Worm (Caenorhabditis elegans) whole organism, L2 larva: ENCODE measurements around the gene swsn-4.

ENCODE experiments used
- C34F6.9 ChIP-seq: fragments of 150-350 bp; optimal IDR thresholded peaks from 2 replicates; lab custom pipeline; 2014; ENCODE audit warnings: missing biosample characterization, missing genetic modification characterization
- F13H6.1 ChIP-seq: sonication (generic microtip); optimal IDR thresholded peaks from 2 replicates; lab custom pipeline; 2016; ENCODE audit warnings: missing genetic modification characterization, missing compliant biosample characterization
- R02D3.7 ChIP-seq: fragments of 150-350 bp; optimal IDR thresholded peaks from 2 replicates; lab custom pipeline; 2014; ENCODE audit warnings: missing biosample characterization, missing genetic modification characterization
- Y55F3AM.14 ChIP-seq: fragments of 200-800 bp; sonication (Bioruptor generic); optimal IDR thresholded peaks from 2 replicates; lab custom pipeline; 2018; ENCODE audit warnings: mild to moderate bottlenecking, missing genetic modification characterization, missing compliant biosample characterization
- ZK546.5 ChIP-seq: sonication (generic microtip); optimal IDR thresholded peaks from 2 replicates; lab custom pipeline; 2017; ENCODE audit warnings: missing biosample characterization, missing genetic modification characterization
- alr-1 ChIP-seq: fragments of 150-350 bp; optimal IDR thresholded peaks from 2 replicates; lab custom pipeline; 2014; ENCODE audit warnings: missing biosample characterization, missing genetic modification characterization
- aly-2 ChIP-seq: fragments of 150-350 bp; optimal IDR thresholded peaks from 2 replicates; lab custom pipeline; 2014; ENCODE audit warnings: missing biosample characterization, missing genetic modification characterization
- ama-1 ChIP-seq: fragments of 150-350 bp; optimal IDR thresholded peaks from 2 replicates; lab custom pipeline; 2018; ENCODE audit warnings: inconsistent platforms
- blmp-1 ChIP-seq: sonication (generic microtip); optimal IDR thresholded peaks from 2 replicates; lab custom pipeline; 2017; ENCODE audit warnings: missing genetic modification characterization, mild to moderate bottlenecking, missing compliant biosample characterization, antibody characterized with exemption, moderate library complexity; ENCODE audit not compliant: insufficient read depth
- ceh-16 ChIP-seq: fragments of 150-350 bp; optimal IDR thresholded peaks from 2 replicates; lab custom pipeline; 2014; ENCODE audit warnings: missing biosample characterization, missing genetic modification characterization
- ceh-82 ChIP-seq: fragments of 150-350 bp; optimal IDR thresholded peaks from 2 replicates; lab custom pipeline; 2014; ENCODE audit warnings: missing biosample characterization, missing genetic modification characterization
- crh-2 ChIP-seq: sonication (generic microtip); optimal IDR thresholded peaks from 2 replicates; lab custom pipeline; 2017; ENCODE audit warnings: missing biosample characterization, missing genetic modification characterization
- dmd-4 ChIP-seq: sonication (generic microtip); optimal IDR thresholded peaks from 2 replicates; lab custom pipeline; 2017; ENCODE audit warnings: missing biosample characterization, missing genetic modification characterization
- egl-27 ChIP-seq: sonication (generic microtip); optimal IDR thresholded peaks from 3 replicates; lab custom pipeline; 2017; ENCODE audit warnings: missing biosample characterization, missing genetic modification reagents, missing genetic modification characterization
- elt-1 ChIP-seq: fragments of 150-350 bp; optimal IDR thresholded peaks from 2 replicates; lab custom pipeline; 2014; ENCODE audit warnings: missing biosample characterization, missing genetic modification characterization
- elt-3 ChIP-seq: sonication (generic microtip); optimal IDR thresholded peaks from 2 replicates; lab custom pipeline; 2017; ENCODE audit warnings: missing biosample characterization, missing genetic modification characterization
- fos-1 ChIP-seq: fragments of 150-350 bp; optimal IDR thresholded peaks from 2 replicates; lab custom pipeline; 2014; ENCODE audit warnings: missing biosample characterization, missing genetic modification characterization
- gmeb-1 ChIP-seq: fragments of 150-350 bp; optimal IDR thresholded peaks from 2 replicates; lab custom pipeline; 2014; ENCODE audit warnings: missing biosample characterization, missing genetic modification characterization
- lin-11 ChIP-seq: fragments of 150-350 bp; sonication (generic microtip); optimal IDR thresholded peaks from 2 replicates; lab custom pipeline; 2014; ENCODE audit warnings: missing biosample characterization, missing genetic modification characterization, inconsistent platforms, mixed read lengths
- lin-13 ChIP-seq: fragments of 150-350 bp; optimal IDR thresholded peaks from 2 replicates; lab custom pipeline; 2014; ENCODE audit warnings: missing biosample characterization, missing genetic modification reagents, missing genetic modification characterization
- lin-39 ChIP-seq: fragments of 150-350 bp; optimal IDR thresholded peaks from 2 replicates; lab custom pipeline; 2014; ENCODE audit warnings: missing biosample characterization, missing genetic modification reagents, missing genetic modification characterization
- lsy-2 ChIP-seq, 2 experiments: fragments of 150-350 bp in 1 of 2; sonication (generic microtip) in 1 of 2; optimal IDR thresholded peaks; 2 replicates each; lab custom pipeline; 2014 to 2017; ENCODE audit warnings: missing biosample characterization in 2 of 2, missing genetic modification characterization in 2 of 2
- mab-5 ChIP-seq: fragments of 150-350 bp; optimal IDR thresholded peaks from 2 replicates; lab custom pipeline; 2014; ENCODE audit warnings: missing biosample characterization, missing genetic modification characterization
- mbf-1 ChIP-seq: sonication (generic microtip); optimal IDR thresholded peaks from 2 replicates; lab custom pipeline; 2017; ENCODE audit warnings: missing biosample characterization, missing genetic modification characterization
- mdl-1 ChIP-seq, 2 experiments: fragments of 150-350 bp in 1 of 2; sonication (generic microtip) in 1 of 2; optimal IDR thresholded peaks; 2 replicates each; lab custom pipeline; 2017; ENCODE audit warnings: missing biosample characterization in 2 of 2, missing genetic modification characterization in 2 of 2
- nhr-10 ChIP-seq: sonication (generic microtip); optimal IDR thresholded peaks from 2 replicates; lab custom pipeline; 2017; ENCODE audit warnings: missing biosample characterization, missing genetic modification characterization
- nhr-11 ChIP-seq: fragments of 150-350 bp; optimal IDR thresholded peaks from 2 replicates; lab custom pipeline; 2014; ENCODE audit warnings: missing biosample characterization, missing genetic modification characterization
- nhr-12 ChIP-seq: fragments of 150-350 bp; optimal IDR thresholded peaks from 2 replicates; lab custom pipeline; 2014; ENCODE audit warnings: missing biosample characterization, missing genetic modification characterization
- nhr-129 ChIP-seq: fragments of 150-350 bp; optimal IDR thresholded peaks from 2 replicates; lab custom pipeline; 2014; ENCODE audit warnings: missing biosample characterization, missing genetic modification characterization
- nhr-21 ChIP-seq: fragments of 150-350 bp; optimal IDR thresholded peaks from 2 replicates; lab custom pipeline; 2014; ENCODE audit warnings: missing biosample characterization, missing genetic modification characterization
- nhr-23 ChIP-seq: fragments of 150-350 bp; optimal IDR thresholded peaks from 2 replicates; lab custom pipeline; 2014; ENCODE audit warnings: missing biosample characterization, missing genetic modification reagents, missing genetic modification characterization
- nhr-237 ChIP-seq: fragments of 150-350 bp; optimal IDR thresholded peaks from 2 replicates; lab custom pipeline; 2014; ENCODE audit warnings: missing biosample characterization, missing genetic modification characterization
- nhr-25 ChIP-seq: fragments of 150-350 bp; sonication (generic microtip); optimal IDR thresholded peaks from 3 replicates; lab custom pipeline; 2014; ENCODE audit warnings: missing biosample characterization, missing genetic modification characterization
- nhr-6 ChIP-seq: fragments of 150-350 bp; optimal IDR thresholded peaks from 2 replicates; lab custom pipeline; 2014; ENCODE audit warnings: missing biosample characterization, missing genetic modification characterization
- nhr-77 ChIP-seq: fragments of 150-350 bp; optimal IDR thresholded peaks from 2 replicates; lab custom pipeline; 2014; ENCODE audit warnings: missing biosample characterization, missing genetic modification characterization
- peb-1 ChIP-seq: fragments of 150-350 bp; optimal IDR thresholded peaks from 2 replicates; lab custom pipeline; 2014; ENCODE audit warnings: missing biosample characterization, missing genetic modification characterization
- sem-4 ChIP-seq: fragments of 150-350 bp; optimal IDR thresholded peaks from 2 replicates; lab custom pipeline; 2014; ENCODE audit warnings: missing biosample characterization, missing genetic modification reagents, missing genetic modification characterization
- skn-1 ChIP-seq: sonication (generic microtip); optimal IDR thresholded peaks from 2 replicates; lab custom pipeline; 2017; ENCODE audit warnings: missing biosample characterization, missing genetic modification characterization
- sma-3 ChIP-seq: sonication (generic microtip); optimal IDR thresholded peaks from 2 replicates; lab custom pipeline; 2016; ENCODE audit warnings: missing genetic modification reagents, missing genetic modification characterization, missing compliant biosample characterization
- sma-9 ChIP-seq, 2 experiments: fragments of 150-350 bp in 1 of 2; sonication (generic microtip) in 1 of 2; optimal IDR thresholded peaks; 2 replicates each; lab custom pipeline; 2014 to 2016; ENCODE audit warnings: missing genetic modification characterization in 2 of 2, mild to moderate bottlenecking in 1 of 2, missing biosample characterization in 1 of 2, missing compliant biosample characterization in 1 of 2, missing genetic modification reagents in 1 of 2, moderate library complexity in 1 of 2
- snpc-4 ChIP-seq: fragments of 150-350 bp; optimal IDR thresholded peaks from 2 replicates; lab custom pipeline; 2014; ENCODE audit warnings: missing biosample characterization, missing genetic modification characterization
- unc-39 ChIP-seq: fragments of 150-350 bp; optimal IDR thresholded peaks from 2 replicates; lab custom pipeline; 2014; ENCODE audit warnings: missing biosample characterization, missing genetic modification characterization
- unc-55 ChIP-seq: fragments of 150-350 bp; sonication (generic microtip); optimal IDR thresholded peaks from 3 replicates; lab custom pipeline; 2014; ENCODE audit warnings: missing biosample characterization, missing genetic modification reagents, missing genetic modification characterization
- unc-62 ChIP-seq: fragments of 150-350 bp; optimal IDR thresholded peaks from 2 replicates; lab custom pipeline; 2014; ENCODE audit warnings: missing biosample characterization, missing genetic modification reagents, missing genetic modification characterization
- zag-1 ChIP-seq: fragments of 150-350 bp; optimal IDR thresholded peaks from 2 replicates; lab custom pipeline; 2014; ENCODE audit warnings: missing biosample characterization, missing genetic modification characterization
- ztf-1 ChIP-seq: fragments of 200-800 bp; sonication (Bioruptor generic); conservative IDR thresholded peaks from 2 replicates; pipeline ENCODE4 v1.3.6; 2022; ENCODE audit warnings: missing genetic modification characterization, missing compliant biosample characterization
- ztf-11 ChIP-seq: sonication (generic microtip); optimal IDR thresholded peaks from 2 replicates; lab custom pipeline; 2017; ENCODE audit warnings: missing biosample characterization, missing genetic modification characterization
- ztf-4 ChIP-seq: fragments of 150-350 bp; optimal IDR thresholded peaks from 2 replicates; lab custom pipeline; 2014; ENCODE audit warnings: missing biosample characterization, missing genetic modification characterization

swsn-4 gene

ce11 chrIV:11105724-11106123 is 20.1 kb upstream of the swsn-4 start, which contains the start of gene srlf-24:
Gene srlf-24, minus strand, starts transcription at chrIV:11105824.
- TF ChIP-seq blmp-1 (tag; lab: Kevin White, UChicago) = no peak
- TF ChIP-seq nhr-77 (tag; lab: Kevin White, UChicago) = no peak
- TF ChIP-seq elt-1 (tag; lab: Kevin White, UChicago) = no peak
- TF ChIP-seq lsy-2 (tag; optimal IDR thresholded peaks at IDR 0.05; lab: Kevin White, UChicago) = no peak
- no peak for TF ChIP-seq mbf-1 (tag; lab: Kevin White, UChicago)
- no peak for TF ChIP-seq nhr-23 (tag; lab: Kevin White, UChicago)
- no peak for TF ChIP-seq R02D3.7 (tag; lab: Kevin White, UChicago)

ce11 chrIV:11109771-11110170 is 16.1 kb upstream of the swsn-4 start, which contains the start of gene pigk-1:
Gene pigk-1, minus strand, starts transcription at chrIV:11110018.
- peak in 1 of 2 experiments; percentile 7 for TF ChIP-seq lsy-2 (tag; optimal IDR thresholded peaks at IDR 0.05; lab: Kevin White, UChicago)
- no peak for TF ChIP-seq blmp-1 (tag; lab: Kevin White, UChicago)
- no peak for TF ChIP-seq egl-27
- TF ChIP-seq, all 48 proteins: peak for 1

ce11 chrIV:11110995-11111619 is 14.7 kb upstream of the swsn-4 start, which contains the start of gene rps-5:
Gene rps-5, minus strand, starts transcription at chrIV:11111045.
- no peak for TF ChIP-seq ztf-11 (tag; lab: Kevin White, UChicago)
- TF ChIP-seq aly-2 (tag; lab: Kevin White, UChicago) = no peak
- no peak for TF ChIP-seq unc-39 (tag; lab: Kevin White, UChicago)
- no peak for TF ChIP-seq nhr-10 (tag; lab: Kevin White, UChicago)
- peak; percentile 20 for TF ChIP-seq F13H6.1
- TF ChIP-seq nhr-12 (tag; lab: Kevin White, UChicago) = no peak
- peak; percentile 59 for TF ChIP-seq nhr-25 (tag; lab: Kevin White, UChicago)
- no peak for TF ChIP-seq unc-62 (GFP tag; lab: Kevin White, UChicago)
- peak; percentile 78 for TF ChIP-seq gmeb-1 (tag; lab: Kevin White, UChicago)
- TF ChIP-seq ztf-1 (GFP tag; lab: Robert Waterston, UW) = no peak
- peak; percentile 49 for TF ChIP-seq snpc-4 (tag; lab: Kevin White, UChicago)
- no peak for TF ChIP-seq ceh-82 (tag; lab: Kevin White, UChicago)
- peak; percentile 86 for TF ChIP-seq unc-55 (GFP tag; lab: Kevin White, UChicago)
- peak; percentile 71 for TF ChIP-seq C34F6.9
- no peak for TF ChIP-seq nhr-23 (tag; lab: Kevin White, UChicago)
- peak; percentile 33 for TF ChIP-seq nhr-21 (tag; lab: Kevin White, UChicago)
- TF ChIP-seq egl-27 = no peak
- peak; percentile 41 for TF ChIP-seq sma-9 (GFP tag; optimal IDR thresholded peaks at IDR 0.05; lab: Kevin White, UChicago)
- no peak for TF ChIP-seq sma-9 (tag; optimal IDR thresholded peaks at IDR 0.05; lab: Kevin White, UChicago)
- peak; percentile 14 for TF ChIP-seq mab-5
- no peak for TF ChIP-seq dmd-4 (tag; lab: Kevin White, UChicago)
- TF ChIP-seq Y55F3AM.14 (GFP tag; lab: Kevin White, UChicago) = no peak
- peak; percentile 18 for TF ChIP-seq ama-1
- no peak for TF ChIP-seq mbf-1 (tag; lab: Kevin White, UChicago)
- TF ChIP-seq sma-3 (GFP tag; lab: Kevin White, UChicago) = peak; percentile 22
- TF ChIP-seq elt-3 = no peak
- TF ChIP-seq nhr-77 (tag; lab: Kevin White, UChicago) = no peak
- no peak for TF ChIP-seq blmp-1 (tag; lab: Kevin White, UChicago)
- no peak for TF ChIP-seq nhr-237 (tag; lab: Kevin White, UChicago)
- peak; percentile 29 for TF ChIP-seq sem-4 (tag; lab: Kevin White, UChicago)
- TF ChIP-seq zag-1 (tag; lab: Kevin White, UChicago) = no peak
- TF ChIP-seq lsy-2 (tag; optimal IDR thresholded peaks at IDR 0.05; lab: Kevin White, UChicago) = peak; percentile 50 to 89
- TF ChIP-seq lin-39 (tag; lab: Kevin White, UChicago) = no peak
- peak; percentile 15 for TF ChIP-seq ZK546.5 (tag; lab: Kevin White, UChicago)
- no peak for TF ChIP-seq ceh-16 (tag; lab: Kevin White, UChicago)
- peak; percentile 33 for TF ChIP-seq fos-1 (tag; lab: Kevin White, UChicago)
- TF ChIP-seq crh-2 (tag; lab: Kevin White, UChicago) = peak; percentile 65
- peak; percentile 61 for TF ChIP-seq lin-13 (GFP tag; lab: Kevin White, UChicago)
- no peak for TF ChIP-seq elt-1 (tag; lab: Kevin White, UChicago)
- no peak for TF ChIP-seq skn-1 (tag; lab: Kevin White, UChicago)
- no peak for TF ChIP-seq nhr-11 (tag; lab: Kevin White, UChicago)
- no peak for TF ChIP-seq ztf-4
- no peak for TF ChIP-seq mdl-1 (tag; optimal IDR thresholded peaks at IDR 0.05; lab: Kevin White, UChicago)
- TF ChIP-seq nhr-6 = no peak
- TF ChIP-seq lin-11 (tag; lab: Kevin White, UChicago) = peak; percentile 47
- no peak for TF ChIP-seq peb-1 (tag; lab: Kevin White, UChicago)
- TF ChIP-seq R02D3.7 (tag; lab: Kevin White, UChicago) = no peak
- TF ChIP-seq alr-1 (tag; lab: Kevin White, UChicago) = no peak
- TF ChIP-seq nhr-129 = peak; percentile 71
